Fruit fly (Drosophila melanogaster) whole organism, pupa: Measurements from ENCODE around the gene mip130.

Experiments used
- CG10348 ChIP-seq: fragments of 200-800 bp; sonication (Bioruptor generic); IDR thresholded peaks from 2 replicates; pipeline ENCODE4 v1.3.6; 2022; ENCODE audit warnings: missing biosample characterization, missing genetic modification characterization
- CG12605 ChIP-seq: fragments of 200-800 bp; sonication (Bioruptor generic); IDR thresholded peaks from 2 replicates; pipeline ENCODE4 v1.3.6; 2022; ENCODE audit warnings: missing biosample characterization, missing genetic modification characterization
- CG13204 ChIP-seq: fragments of 200-800 bp; sonication (Bioruptor generic); optimal IDR thresholded peaks from 2 replicates; lab custom pipeline; 2018; ENCODE audit warnings: missing biosample characterization, mild to moderate bottlenecking, missing genetic modification characterization, moderate library complexity
- CG14655 ChIP-seq: fragments of 200-800 bp; sonication (Bioruptor generic); optimal IDR thresholded peaks from 3 replicates; lab custom pipeline; 2017; ENCODE audit warnings: mild to moderate bottlenecking, missing biosample characterization, missing genetic modification reagents, missing genetic modification characterization
- CG15710 ChIP-seq: fragments of 200-800 bp; sonication (Bioruptor generic); optimal IDR thresholded peaks from 2 replicates; lab custom pipeline; 2018; ENCODE audit warnings: missing biosample characterization, mild to moderate bottlenecking, missing genetic modification characterization, moderate library complexity
- CG17806 ChIP-seq: fragments of 200-800 bp; sonication (Bioruptor generic); optimal IDR thresholded peaks from 2 replicates; lab custom pipeline; 2018; ENCODE audit warnings: missing biosample characterization, mild to moderate bottlenecking, missing genetic modification characterization, moderate library complexity
- CG32121 ChIP-seq: fragments of 200-800 bp; sonication (Bioruptor generic); IDR thresholded peaks from 2 replicates; pipeline ENCODE4 v1.3.6; 2022; ENCODE audit warnings: missing biosample characterization, missing genetic modification characterization
- CG34367 ChIP-seq: fragments of 200-800 bp; sonication (Bioruptor generic); optimal IDR thresholded peaks from 2 replicates; lab custom pipeline; 2018; ENCODE audit warnings: missing biosample characterization, mild to moderate bottlenecking, missing genetic modification characterization
- CG4496 ChIP-seq: fragments of 200-800 bp; sonication (Bioruptor generic); IDR thresholded peaks from 3 replicates; pipeline ENCODE4 v1.3.6; 2022; ENCODE audit warnings: missing biosample characterization, missing genetic modification characterization
- CG8159 ChIP-seq: fragments of 200-800 bp; sonication (Bioruptor generic); optimal IDR thresholded peaks from 3 replicates; lab custom pipeline; 2018; ENCODE audit warnings: missing biosample characterization, mild to moderate bottlenecking, missing genetic modification characterization, moderate library complexity
- CG8301 ChIP-seq: fragments of 200-800 bp; sonication (Bioruptor generic); optimal IDR thresholded peaks from 2 replicates; lab custom pipeline; 2018; ENCODE audit warnings: missing biosample characterization, mild to moderate bottlenecking, missing genetic modification characterization
- CG9948 ChIP-seq: fragments of 200-800 bp; sonication (Bioruptor generic); optimal IDR thresholded peaks from 2 replicates; lab custom pipeline; 2018; ENCODE audit warnings: missing biosample characterization, mild to moderate bottlenecking, missing genetic modification characterization, moderate library complexity
- D1 ChIP-seq: fragments of 200-800 bp; sonication (Bioruptor generic); optimal IDR thresholded peaks from 2 replicates; lab custom pipeline; 2018; ENCODE audit warnings: missing biosample characterization, mild to moderate bottlenecking, missing genetic modification characterization, moderate library complexity
- EcR ChIP-seq: fragments of 200-800 bp; sonication (Bioruptor generic); optimal IDR thresholded peaks from 3 replicates; lab custom pipeline; 2019; ENCODE audit warnings: missing biosample characterization, missing genetic modification characterization, mild to moderate bottlenecking, moderate library complexity, missing genetic modification reagents
- Ets98B ChIP-seq: fragments of 200-800 bp; sonication (Bioruptor generic); IDR thresholded peaks from 2 replicates; pipeline ENCODE4 v1.3.6; 2022; ENCODE audit warnings: missing biosample characterization, missing genetic modification characterization
- Pif1A ChIP-seq: fragments of 200-800 bp; sonication (Bioruptor generic); optimal IDR thresholded peaks from 3 replicates; lab custom pipeline; 2016; ENCODE audit warnings: missing biosample characterization, missing genetic modification characterization
- Pif1B ChIP-seq: fragments of 200-800 bp; sonication (Bioruptor generic); optimal IDR thresholded peaks from 3 replicates; lab custom pipeline; 2016; ENCODE audit warnings: missing biosample characterization, missing genetic modification characterization
- Snoo ChIP-seq: fragments of 200-800 bp; sonication (Bioruptor generic); optimal IDR thresholded peaks from 3 replicates; lab custom pipeline; 2017; ENCODE audit warnings: missing biosample characterization, mild to moderate bottlenecking, missing genetic modification characterization, inconsistent platforms
- fd96Ca ChIP-seq: fragments of 200-800 bp; sonication (Bioruptor generic); IDR thresholded peaks from 3 replicates; pipeline ENCODE4 v1.3.6; 2022; ENCODE audit warnings: missing biosample characterization, missing genetic modification characterization
- gl ChIP-seq: fragments of 200-800 bp; sonication (Bioruptor generic); optimal IDR thresholded peaks from 2 replicates; lab custom pipeline; 2018; ENCODE audit warnings: missing biosample characterization, mild to moderate bottlenecking, missing genetic modification characterization
- rn ChIP-seq: fragments of 200-800 bp; sonication (Bioruptor generic); IDR thresholded peaks from 2 replicates; pipeline ENCODE4 v1.3.6; 2022; ENCODE audit warnings: missing biosample characterization, missing genetic modification characterization

The mip130 gene

DNA sequence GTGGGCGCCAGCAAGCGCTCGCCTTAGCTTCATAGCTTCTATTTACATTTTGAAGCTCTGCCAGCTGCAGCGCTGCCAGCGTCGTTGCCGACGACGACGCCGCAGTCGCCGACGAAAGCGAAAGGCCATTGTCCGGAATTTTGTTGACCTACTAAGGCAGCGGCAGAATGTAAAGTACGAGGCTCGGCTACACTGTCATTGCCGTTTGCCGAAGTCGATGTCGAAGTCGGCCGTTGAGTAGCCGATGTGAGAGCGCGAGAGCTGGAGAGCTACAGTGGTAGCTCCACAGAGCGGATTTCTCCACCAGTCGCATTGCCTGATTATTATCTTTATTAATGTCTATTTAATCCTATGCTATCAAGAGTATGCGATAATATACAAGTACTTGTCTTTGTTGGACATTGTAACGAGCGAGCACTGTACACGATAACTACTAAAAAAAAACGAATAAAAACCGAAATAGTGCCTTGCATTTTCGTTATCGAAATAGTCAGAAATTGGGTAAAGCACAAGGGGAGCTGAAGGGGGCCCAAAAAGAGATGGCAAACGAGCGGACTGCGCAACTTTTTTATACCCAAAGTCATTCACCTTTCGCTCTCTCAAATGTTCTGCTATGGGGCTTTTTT is 55.7 kb downstream of the mip130 start:
- TF ChIP-seq CG13204 (GFP tag; lab: Kevin White, UChicago) (peak; percentile 15), CG8301 (tag; lab: Kevin White, UChicago) (peak; percentile 77), CG14655 (GFP tag; lab: Kevin White, UChicago) (peak; percentile 60), CG15710 (tag; lab: Kevin White, UChicago) (peak; percentile 58), fd96Ca (GFP tag; lab: Robert Waterston, UW) (peak; percentile 98), CG8159 (tag; lab: Kevin White, UChicago) (peak; percentile 58), gl (no peak), D1 (tag; lab: Kevin White, UChicago) (no peak), Pif1A (GFP tag; lab: Kevin White, UChicago) (peak; percentile 81), CG17806 (tag; lab: Kevin White, UChicago) (peak; percentile 30), EcR (GFP tag; lab: Kevin White, UChicago) (peak; percentile 81), Snoo (peak; percentile 68), Pif1B (GFP tag; lab: Kevin White, UChicago) (peak; percentile 73), CG9948 (peak; percentile 37), Ets98B (GFP tag; lab: Robert Waterston, UW) (peak; percentile 97), CG10348 (peak; percentile 92), CG32121 (GFP tag; lab: Robert Waterston, UW) (peak; percentile 99), CG4496 (GFP tag; lab: Robert Waterston, UW) (peak; percentile 98), rn (peak; percentile 89), CG34367 (tag; lab: Kevin White, UChicago) (peak; percentile 12), CG12605 (GFP tag; lab: Robert Waterston, UW) (peak; percentile 90)

DNA sequence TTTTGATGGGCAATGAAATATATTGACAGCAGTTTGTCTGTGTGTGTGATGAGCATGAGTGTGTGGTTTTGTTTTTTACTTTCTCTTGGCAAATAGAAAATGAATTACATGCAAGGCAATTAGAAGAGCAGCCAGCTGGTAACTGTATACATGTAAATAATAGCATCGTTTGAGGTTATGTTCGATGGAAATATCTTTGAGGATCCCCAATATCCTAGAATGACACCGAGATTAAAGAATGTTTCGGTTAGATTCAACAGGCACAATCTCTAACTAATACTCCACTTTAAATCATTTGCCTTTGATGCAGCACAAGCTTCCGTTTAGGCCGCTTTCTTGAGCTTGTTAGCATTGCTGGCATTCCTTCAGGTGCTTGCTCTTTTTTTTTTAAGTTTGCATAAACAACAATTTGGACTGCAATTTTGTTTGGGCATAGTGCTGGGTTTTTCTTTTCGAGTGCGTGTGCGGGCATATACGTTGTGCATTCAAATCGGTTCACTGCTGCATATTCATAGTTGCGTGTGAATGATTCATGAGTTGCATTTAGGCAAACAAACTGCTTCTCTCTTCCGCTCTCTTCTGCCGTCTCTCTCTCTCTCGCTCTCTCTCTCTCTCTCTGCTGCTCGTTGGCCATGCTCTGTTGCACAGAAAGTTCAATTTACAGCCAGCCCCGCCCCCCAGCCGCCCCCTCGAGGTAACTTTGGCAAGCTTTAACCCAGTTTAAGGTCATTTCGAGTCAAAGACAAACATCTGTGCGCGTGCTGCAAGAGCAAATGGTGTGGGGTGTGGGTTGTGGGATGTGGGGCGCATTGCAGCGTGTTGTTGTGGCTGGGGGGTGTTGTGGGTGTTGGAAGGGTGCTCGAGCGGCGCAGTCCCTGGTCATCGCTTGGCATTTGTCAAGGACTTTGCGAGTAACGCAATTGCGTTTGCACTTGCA is 56.6 kb downstream of the mip130 start:
- TF ChIP-seq CG13204 (GFP tag; lab: Kevin White, UChicago) (peak; percentile 22), CG14655 (GFP tag; lab: Kevin White, UChicago) (no peak), Snoo (no peak), EcR (GFP tag; lab: Kevin White, UChicago) (peak; percentile 66), fd96Ca (GFP tag; lab: Robert Waterston, UW) (0 out of 3 replicates have a peak, but pooled peaks have one; percentile 12), CG32121 (GFP tag; lab: Robert Waterston, UW) (0 out of 2 replicates have a peak, but pooled peaks have one; percentile 34), Ets98B (GFP tag; lab: Robert Waterston, UW) (peak; percentile 35; the same call in 1 of the 2 replicates)
- TF ChIP-seq, all 21 proteins: peak for 5

DNA sequence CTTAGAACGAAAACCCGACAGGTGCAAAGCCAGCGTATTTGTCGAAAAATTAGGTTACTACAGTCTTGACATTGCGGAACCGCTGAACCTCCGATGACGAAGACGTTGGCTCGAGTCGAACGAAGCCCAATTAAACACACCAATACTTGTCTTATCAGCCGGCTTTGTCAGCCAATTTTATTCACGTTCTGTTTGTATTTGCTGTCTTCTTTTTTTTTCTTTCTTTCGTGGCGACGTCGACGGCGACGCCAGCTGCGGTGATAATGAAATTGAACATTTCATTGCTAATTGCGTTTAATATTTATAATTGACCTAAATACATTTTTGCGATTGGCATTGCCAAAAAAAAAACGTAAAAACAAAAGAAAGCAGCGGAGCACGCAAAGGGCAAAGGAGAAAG is 57.5 kb downstream of the mip130 start:
- TF ChIP-seq Snoo = no peak
- TF ChIP-seq CG13204 (GFP tag; lab: Kevin White, UChicago) = no peak
- TF ChIP-seq Pif1B (GFP tag; lab: Kevin White, UChicago) = no peak
- TF ChIP-seq CG4496 (GFP tag; lab: Robert Waterston, UW) = no peak
- TF ChIP-seq EcR (GFP tag; lab: Kevin White, UChicago) = no peak
- TF ChIP-seq rn = no peak
- TF ChIP-seq CG9948 = no peak
- no peak for TF ChIP-seq CG8301 (tag; lab: Kevin White, UChicago)
- TF ChIP-seq gl = no peak
- TF ChIP-seq CG12605 (GFP tag; lab: Robert Waterston, UW) = no peak
- no peak for TF ChIP-seq D1 (tag; lab: Kevin White, UChicago)
- no peak for TF ChIP-seq CG8159 (tag; lab: Kevin White, UChicago)
- TF ChIP-seq CG32121 (GFP tag; lab: Robert Waterston, UW) = no peak
- TF ChIP-seq fd96Ca (GFP tag; lab: Robert Waterston, UW) = no peak
- TF ChIP-seq Pif1A (GFP tag; lab: Kevin White, UChicago) = no peak
- TF ChIP-seq CG15710 (tag; lab: Kevin White, UChicago) = no peak
- no peak for TF ChIP-seq CG34367 (tag; lab: Kevin White, UChicago)
- no peak for TF ChIP-seq CG10348

DNA sequence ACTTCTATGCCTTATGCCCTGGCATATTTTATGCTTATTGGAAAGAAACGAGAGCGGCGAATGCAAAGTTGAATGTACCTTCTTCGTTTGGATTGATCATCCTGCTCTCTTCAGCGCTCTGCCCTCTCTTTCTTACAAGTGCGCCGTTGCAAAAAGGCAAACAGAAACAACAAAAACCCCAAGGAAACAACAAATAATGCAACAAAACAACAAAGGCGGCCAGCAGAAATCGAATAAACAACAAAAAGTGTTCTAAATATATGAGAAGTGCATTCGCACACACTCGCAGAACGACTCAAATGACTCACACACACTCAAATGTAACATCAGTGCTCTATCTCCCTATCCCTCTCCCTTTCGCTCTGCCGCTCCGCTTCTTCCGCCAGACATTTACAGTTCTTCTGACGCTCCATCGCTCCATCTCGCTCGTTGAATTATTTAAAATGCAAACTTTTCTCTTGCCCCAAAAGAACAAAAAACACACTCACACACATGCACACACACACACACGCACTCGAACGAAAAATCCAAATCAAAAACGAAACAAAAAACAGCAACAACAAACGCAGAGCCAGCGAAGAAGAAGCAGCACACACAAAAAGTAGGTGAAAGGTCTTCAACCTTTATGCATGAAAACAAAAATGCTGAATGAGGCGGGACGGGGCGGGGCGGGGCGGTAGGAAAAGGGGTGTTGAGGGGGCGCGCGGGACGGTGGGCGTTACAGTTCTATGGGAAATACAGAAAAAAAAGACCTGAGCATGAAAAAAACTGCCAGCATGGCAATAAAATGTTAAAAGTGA is 58.1 kb downstream of the mip130 start:
- peak; percentile 65; the same call in 2 of the 3 replicates for TF ChIP-seq fd96Ca (GFP tag; lab: Robert Waterston, UW)
- TF ChIP-seq CG15710 (tag; lab: Kevin White, UChicago) = no peak
- no peak for TF ChIP-seq CG10348
- no peak for TF ChIP-seq CG17806 (tag; lab: Kevin White, UChicago)
- no peak for TF ChIP-seq D1 (tag; lab: Kevin White, UChicago)
- peak; percentile 3 for TF ChIP-seq CG9948
- TF ChIP-seq Pif1B (GFP tag; lab: Kevin White, UChicago) = no peak
- peak; percentile 38 for TF ChIP-seq Pif1A (GFP tag; lab: Kevin White, UChicago)
- TF ChIP-seq CG8159 (tag; lab: Kevin White, UChicago) = no peak
- peak; percentile 64 for TF ChIP-seq CG8301 (tag; lab: Kevin White, UChicago)
- TF ChIP-seq CG32121 (GFP tag; lab: Robert Waterston, UW) = peak; percentile 33; the same call in 1 of the 2 replicates
- peak; percentile 82 for TF ChIP-seq CG4496 (GFP tag; lab: Robert Waterston, UW)
- peak; percentile 66 for TF ChIP-seq CG14655 (GFP tag; lab: Kevin White, UChicago)
- no peak for TF ChIP-seq CG34367 (tag; lab: Kevin White, UChicago)
- peak; percentile 81 for TF ChIP-seq CG12605 (GFP tag; lab: Robert Waterston, UW)
- 0 out of 2 replicates have a peak, but pooled peaks have one; percentile 26 for TF ChIP-seq rn
- TF ChIP-seq Ets98B (GFP tag; lab: Robert Waterston, UW) = peak; percentile 58
- peak; percentile 73 for TF ChIP-seq EcR (GFP tag; lab: Kevin White, UChicago)
- TF ChIP-seq, all 21 proteins: peak for 11
